Worm (Caenorhabditis elegans) whole organism, L2 larva: ENCODE measurements around the gene C24D10.2.

Source experiments
- fos-1 ChIP-seq: fragments of 150-350 bp; optimal IDR thresholded peaks from 2 replicates; lab custom pipeline; 2014; ENCODE audit warnings: missing biosample characterization, missing genetic modification characterization
- lsy-2 ChIP-seq, 2 experiments: fragments of 150-350 bp in 1 of 2; sonication (generic microtip) in 1 of 2; optimal IDR thresholded peaks; 2 replicates each; lab custom pipeline; 2014 to 2017; ENCODE audit warnings: missing biosample characterization in 2 of 2, missing genetic modification characterization in 2 of 2
- nhr-11 ChIP-seq: fragments of 150-350 bp; optimal IDR thresholded peaks from 2 replicates; lab custom pipeline; 2014; ENCODE audit warnings: missing biosample characterization, missing genetic modification characterization
- nhr-237 ChIP-seq: fragments of 150-350 bp; optimal IDR thresholded peaks from 2 replicates; lab custom pipeline; 2014; ENCODE audit warnings: missing biosample characterization, missing genetic modification characterization
- snpc-4 ChIP-seq: fragments of 150-350 bp; optimal IDR thresholded peaks from 2 replicates; lab custom pipeline; 2014; ENCODE audit warnings: missing biosample characterization, missing genetic modification characterization

DNA sequence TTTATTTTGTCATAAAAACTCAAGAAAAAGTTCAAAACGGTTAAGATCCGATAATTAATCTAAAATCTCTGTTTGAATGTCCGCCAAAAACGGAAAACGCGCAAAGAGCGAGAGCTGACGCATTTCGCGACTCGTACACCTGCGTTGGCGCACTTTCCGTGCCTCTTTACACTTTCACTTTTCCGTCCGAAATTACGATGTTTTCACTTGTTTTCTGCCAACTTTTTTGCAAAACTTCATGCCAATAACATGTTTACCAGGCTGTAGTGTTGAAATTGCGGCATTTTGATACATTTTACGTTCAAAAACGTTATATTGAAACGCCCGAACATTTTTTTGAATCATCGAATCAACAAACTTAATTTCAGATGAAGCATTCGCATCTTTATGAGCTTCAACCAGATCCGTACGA, 20.6 kb downstream of the C24D10.2 start, which contains the start of gene W03F8.4:
- TF ChIP-seq nhr-237, result peak; percentile 39
- TF ChIP-seq nhr-11 (tag; lab: Kevin White, UChicago), result no peak
- TF ChIP-seq lsy-2 (tag; optimal IDR thresholded peaks at IDR 0.05; lab: Kevin White, UChicago), result peak; percentile 92 to 96
- peak; percentile 86 for TF ChIP-seq snpc-4 (tag; lab: Kevin White, UChicago)
- peak; percentile 82 for TF ChIP-seq fos-1
